Fruit fly (Drosophila melanogaster) whole organism, embryonic: Measurements from ENCODE around the gene Arc42.

Experiments used
- Ada2b ChIP-seq: fragments of 200-800 bp; sonication (Bioruptor generic); IDR thresholded peaks from 2 replicates; pipeline ENCODE4 v1.3.6; 2022; ENCODE audit warnings: missing biosample characterization, missing genetic modification characterization
- Aef1 ChIP-seq: fragments of 200-800 bp; sonication (Bioruptor generic); IDR thresholded peaks from 3 replicates; pipeline ENCODE4 v1.3.6; 2022; ENCODE audit warnings: missing biosample characterization, missing genetic modification characterization
- CG10565 ChIP-seq: fragments of 200-800 bp; sonication (Bioruptor generic); optimal IDR thresholded peaks from 3 replicates; lab custom pipeline; 2016; ENCODE audit warnings: missing biosample characterization, mild to moderate bottlenecking, missing genetic modification characterization
- CG10979 ChIP-seq: fragments of 200-800 bp; sonication (Bioruptor generic); optimal IDR thresholded peaks from 2 replicates; lab custom pipeline; 2018; ENCODE audit warnings: missing biosample characterization, mild to moderate bottlenecking, missing genetic modification characterization, moderate library complexity
- CG11247 ChIP-seq: fragments of 200-800 bp; sonication (Bioruptor generic); IDR thresholded peaks from 2 replicates; pipeline ENCODE4 v1.3.6; 2022; ENCODE audit warnings: missing biosample characterization, missing genetic modification characterization
- CG11398 ChIP-seq: fragments of 200-800 bp; sonication (Bioruptor generic); optimal IDR thresholded peaks from 2 replicates; lab custom pipeline; 2016; ENCODE audit warnings: missing biosample characterization, missing genetic modification characterization
- CG11456 ChIP-seq: fragments of 200-800 bp; sonication (Bioruptor generic); IDR thresholded peaks from 3 replicates; pipeline ENCODE4 v1.3.6; 2022; ENCODE audit warnings: missing biosample characterization, missing genetic modification characterization
- CG11504 ChIP-seq: fragments of 200-800 bp; sonication (Bioruptor generic); optimal IDR thresholded peaks from 3 replicates; lab custom pipeline; 2019; ENCODE audit warnings: missing biosample characterization, mild to moderate bottlenecking, missing genetic modification characterization, moderate library complexity
- CG11560 ChIP-seq: fragments of 200-800 bp; sonication (Bioruptor generic); IDR thresholded peaks from 3 replicates; pipeline ENCODE4 v1.3.6; 2022; ENCODE audit warnings: missing biosample characterization, missing genetic modification characterization
- CG12299 ChIP-seq: fragments of 200-800 bp; sonication (Bioruptor generic); optimal IDR thresholded peaks from 2 replicates; lab custom pipeline; 2018; ENCODE audit warnings: missing biosample characterization, mild to moderate bottlenecking, missing genetic modification characterization
- CG13296 ChIP-seq: fragments of 200-800 bp; sonication (Bioruptor generic); optimal IDR thresholded peaks from 3 replicates; lab custom pipeline; 2018; ENCODE audit warnings: missing biosample characterization, mild to moderate bottlenecking, missing genetic modification characterization
- CG14965 ChIP-seq: fragments of 200-800 bp; sonication (Bioruptor generic); optimal IDR thresholded peaks from 2 replicates; lab custom pipeline; 2016; ENCODE audit warnings: missing biosample characterization, missing genetic modification characterization, borderline replicate concordance
- CG17359 ChIP-seq: fragments of 200-800 bp; sonication (Bioruptor generic); optimal IDR thresholded peaks from 3 replicates; lab custom pipeline; 2018; ENCODE audit warnings: missing biosample characterization, mild to moderate bottlenecking, missing genetic modification characterization, moderate library complexity
- CG18599 ChIP-seq: fragments of 200-800 bp; sonication (Bioruptor generic); optimal IDR thresholded peaks from 3 replicates; lab custom pipeline; 2017; ENCODE audit warnings: missing biosample characterization, missing genetic modification characterization, mild to moderate bottlenecking, moderate library complexity, missing genetic modification reagents
- CG2129 ChIP-seq: fragments of 200-800 bp; sonication (Bioruptor generic); IDR thresholded peaks from 2 replicates; pipeline ENCODE4 v1.3.6; 2022; ENCODE audit warnings: missing biosample characterization, missing genetic modification characterization; ENCODE audit not compliant: partially characterized antibody
- CG3995 ChIP-seq: fragments of 200-800 bp; sonication (Bioruptor generic); optimal IDR thresholded peaks from 3 replicates; lab custom pipeline; 2016; ENCODE audit warnings: missing biosample characterization, missing genetic modification characterization
- CG6791 ChIP-seq: fragments of 200-800 bp; sonication (Bioruptor generic); IDR thresholded peaks from 3 replicates; pipeline ENCODE4 v1.3.6; 2022; ENCODE audit warnings: missing biosample characterization, missing genetic modification characterization; ENCODE audit not compliant: partially characterized antibody
- CG7271 ChIP-seq: fragments of 200-800 bp; sonication (Bioruptor generic); optimal IDR thresholded peaks from 2 replicates; lab custom pipeline; 2018; ENCODE audit warnings: missing biosample characterization, mild to moderate bottlenecking, missing genetic modification characterization, moderate library complexity
- Dip2 ChIP-seq: fragments of 200-800 bp; sonication (Bioruptor generic); IDR thresholded peaks from 2 replicates; pipeline ENCODE4 v1.3.6; 2022; ENCODE audit warnings: missing biosample characterization, missing genetic modification characterization
- HLH4C ChIP-seq: fragments of 200-800 bp; sonication (Bioruptor generic); IDR thresholded peaks from 3 replicates; pipeline ENCODE4 v1.3.6; 2022; ENCODE audit warnings: missing biosample characterization, missing genetic modification characterization; ENCODE audit not compliant: partially characterized antibody
- MTF-1 ChIP-seq: fragments of 200-800 bp; sonication (Bioruptor generic); optimal IDR thresholded peaks from 2 replicates; lab custom pipeline; 2018; ENCODE audit warnings: missing biosample characterization, mild to moderate bottlenecking, missing genetic modification characterization, borderline replicate concordance
- Myb ChIP-seq: fragments of 200-800 bp; sonication (Bioruptor generic); optimal IDR thresholded peaks from 2 replicates; lab custom pipeline; 2016; ENCODE audit warnings: missing biosample characterization, missing genetic modification characterization
- NC2β ChIP-seq: fragments of 200-800 bp; sonication (Bioruptor generic); optimal IDR thresholded peaks from 2 replicates; lab custom pipeline; 2016; ENCODE audit warnings: missing biosample characterization, missing genetic modification characterization
- NFAT ChIP-seq: fragments of 200-800 bp; sonication (Bioruptor generic); IDR thresholded peaks from 2 replicates; pipeline ENCODE4 v1.3.6; 2022; ENCODE audit warnings: missing biosample characterization, missing genetic modification characterization
- Nf-YB ChIP-seq: fragments of 200-800 bp; sonication (Bioruptor generic); optimal IDR thresholded peaks from 3 replicates; lab custom pipeline; 2019; ENCODE audit warnings: missing biosample characterization, mild to moderate bottlenecking, missing genetic modification characterization, moderate library complexity
- Nf-YC ChIP-seq: fragments of 200-800 bp; optimal IDR thresholded peaks from 3 replicates; lab custom pipeline; 2019; ENCODE audit warnings: missing biosample characterization, mild to moderate bottlenecking, missing genetic modification characterization, moderate library complexity
- Optix ChIP-seq: fragments of 200-800 bp; sonication (Bioruptor generic); IDR thresholded peaks from 3 replicates; pipeline ENCODE4 v1.3.6; 2022; ENCODE audit warnings: missing biosample characterization, missing genetic modification characterization
- Ptx1 ChIP-seq: fragments of 200-800 bp; sonication (Bioruptor generic); IDR thresholded peaks from 2 replicates; pipeline ENCODE4 v1.3.6; 2022; ENCODE audit warnings: missing biosample characterization, missing genetic modification characterization
- Rx ChIP-seq: fragments of 200-800 bp; sonication (Bioruptor generic); IDR thresholded peaks from 2 replicates; pipeline ENCODE4 v1.3.6; 2022; ENCODE audit warnings: missing biosample characterization, missing genetic modification characterization
- Taf1 ChIP-seq: fragments of 200-800 bp; sonication (Bioruptor generic); IDR thresholded peaks from 2 replicates; pipeline ENCODE4 v1.3.6; 2022; ENCODE audit warnings: missing biosample characterization, missing genetic modification characterization
- Tbp ChIP-seq: fragments of >200 bp; optimal IDR thresholded peaks from 2 replicates; lab custom pipeline; 2018; ENCODE audit warnings: missing biosample characterization, missing genetic modification characterization
- Xbp1 ChIP-seq: fragments of 200-800 bp; sonication (Bioruptor generic); optimal IDR thresholded peaks from 3 replicates; lab custom pipeline; 2016; ENCODE audit warnings: missing biosample characterization, mild to moderate bottlenecking, missing genetic modification characterization
- al ChIP-seq: fragments of 200-800 bp; sonication (Bioruptor generic); IDR thresholded peaks from 2 replicates; pipeline ENCODE4 v1.3.6; 2022; ENCODE audit warnings: missing biosample characterization, missing genetic modification characterization
- br ChIP-seq: fragments of >200 bp; optimal IDR thresholded peaks from 2 replicates; lab custom pipeline; 2017
- btn ChIP-seq: fragments of 200-800 bp; sonication (Bioruptor generic); optimal IDR thresholded peaks from 2 replicates; lab custom pipeline; 2016; ENCODE audit warnings: missing biosample characterization, missing genetic modification characterization
- cato ChIP-seq: fragments of 200-800 bp; sonication (Bioruptor generic); optimal IDR thresholded peaks from 2 replicates; lab custom pipeline; 2016; ENCODE audit warnings: missing biosample characterization, missing genetic modification characterization, borderline replicate concordance
- ci ChIP-seq: fragments of 200-800 bp; sonication (Bioruptor generic); IDR thresholded peaks from 3 replicates; pipeline ENCODE4 v1.3.6; 2022; ENCODE audit warnings: missing biosample characterization, missing genetic modification characterization
- corto ChIP-seq: fragments of 200-800 bp; sonication (Bioruptor generic); optimal IDR thresholded peaks from 2 replicates; lab custom pipeline; 2016; ENCODE audit warnings: missing biosample characterization, mild to moderate bottlenecking, missing genetic modification characterization, moderate library complexity
- crp ChIP-seq, 2 experiments: fragments of 200-800 bp; sonication (Bioruptor generic); optimal IDR thresholded peaks; 2 replicates in 1 of 2; 3 replicates in 1 of 2; lab custom pipeline; 2017; ENCODE audit warnings: missing biosample characterization in 2 of 2, missing genetic modification characterization in 2 of 2, mild to moderate bottlenecking in 1 of 2, moderate library complexity in 1 of 2
- dmrt11E ChIP-seq: fragments of 200-800 bp; sonication (Bioruptor generic); optimal IDR thresholded peaks from 3 replicates; lab custom pipeline; 2018; ENCODE audit warnings: missing biosample characterization, mild to moderate bottlenecking, missing genetic modification characterization, moderate library complexity
- eve ChIP-seq, 2 experiments: fragments of >200 bp; optimal IDR thresholded peaks; 2 replicates each; lab custom pipeline; 2017; ENCODE audit warnings: missing biosample characterization in 2 of 2, missing genetic modification characterization in 2 of 2
- fd3F ChIP-seq: fragments of 200-800 bp; sonication (Bioruptor generic); optimal IDR thresholded peaks from 2 replicates; lab custom pipeline; 2018; ENCODE audit warnings: missing biosample characterization, mild to moderate bottlenecking, missing genetic modification characterization, moderate library complexity
- fu2 ChIP-seq: fragments of 200-800 bp; sonication (Bioruptor generic); optimal IDR thresholded peaks from 2 replicates; lab custom pipeline; 2016; ENCODE audit warnings: missing biosample characterization, missing genetic modification characterization
- gce ChIP-seq: fragments of 200-800 bp; sonication (Bioruptor generic); IDR thresholded peaks from 3 replicates; pipeline ENCODE4 v1.3.6; 2022; ENCODE audit warnings: missing biosample characterization, missing genetic modification characterization
- hkb ChIP-seq, 2 experiments: fragments of 200-800 bp in 1 of 2; fragments of >200 bp in 1 of 2; sonication (Bioruptor generic) in 1 of 2; IDR thresholded peaks in 1 of 2; optimal IDR thresholded peaks in 1 of 2; 2 replicates each; pipeline versions ENCODE4 v1.3.6 to Lab custom; 2017 to 2022; ENCODE audit warnings: missing biosample characterization in 1 of 2, missing genetic modification characterization in 1 of 2
- sens ChIP-seq: fragments of 200-800 bp; sonication (Bioruptor generic); peaks from one replicate; lab custom pipeline; 2016; ENCODE audit warnings: missing biosample characterization, missing genetic modification characterization
- sim ChIP-seq: fragments of 200-800 bp; sonication (Bioruptor generic); IDR thresholded peaks from 2 replicates; pipeline ENCODE4 v1.3.6; 2022; ENCODE audit warnings: missing biosample characterization, missing genetic modification characterization
- tna ChIP-seq: fragments of 200-800 bp; sonication (Bioruptor generic); IDR thresholded peaks from 2 replicates; pipeline ENCODE4 v1.3.6; 2022; ENCODE audit warnings: missing biosample characterization, missing genetic modification characterization; ENCODE audit not compliant: partially characterized antibody
- ttk ChIP-seq: fragments of 200-800 bp; sonication (Bioruptor generic); IDR thresholded peaks from 2 replicates; pipeline ENCODE4 v2.1.2; 2022; ENCODE audit warnings: missing biosample characterization, missing genetic modification characterization
- usp ChIP-seq: fragments of >200 bp; optimal IDR thresholded peaks from 2 replicates; lab custom pipeline; 2017; ENCODE audit warnings: missing biosample characterization, missing genetic modification characterization
- zfh1 ChIP-seq: fragments of 200-800 bp; sonication (Bioruptor generic); IDR thresholded peaks from 3 replicates; pipeline ENCODE4 v1.3.6; 2022; ENCODE audit warnings: missing biosample characterization, missing genetic modification characterization

The Arc42 gene

DNA sequence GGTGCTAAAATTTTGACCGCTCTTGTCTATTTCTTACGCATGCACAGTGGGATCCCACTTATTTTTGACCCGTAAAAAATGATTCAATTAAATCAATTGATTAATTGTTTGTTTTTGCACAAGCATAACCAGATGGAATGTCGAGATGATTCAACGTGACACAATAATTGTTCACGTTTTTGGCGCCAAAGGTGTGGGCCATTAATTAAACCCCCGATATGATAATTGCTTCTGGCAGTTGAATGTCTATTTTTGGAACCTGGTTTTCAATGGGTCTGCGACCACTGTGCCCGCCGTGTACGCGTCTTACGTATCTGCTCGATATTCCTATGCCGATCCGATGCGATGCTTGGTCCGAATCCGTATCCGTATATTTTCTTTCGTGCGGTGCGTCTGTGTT, 14.5 kb downstream of the Arc42 start (continued):
- TF ChIP-seq NFAT (GFP tag; lab: Robert Waterston, UW) (peak; percentile 55; the same call in 1 of the 2 replicates), CG7271 (tag; lab: Kevin White, UChicago) (peak; percentile 9), Optix (GFP tag; lab: Robert Waterston, UW) (peak; percentile 71), Myb (peak; percentile 49), ci (peak; percentile 81), Ada2b (GFP tag; lab: Robert Waterston, UW) (peak; percentile 67), corto (GFP tag; lab: Kevin White, UChicago) (no peak), sim (GFP tag; lab: Robert Waterston, UW) (no peak), MTF-1 (peak; percentile 51), hkb (optimal IDR thresholded peaks at IDR 0.05; lab: Kevin White, UChicago) (no peak), hkb (GFP tag; IDR thresholded peaks at IDR 0.05; lab: Robert Waterston, UW) (peak; percentile 74), fd3F (GFP tag; lab: Kevin White, UChicago) (peak; percentile 56), Tbp (no peak), zfh1 (GFP tag; lab: Robert Waterston, UW) (peak; percentile 82), CG10565 (GFP tag; lab: Kevin White, UChicago) (no peak), tna (GFP tag; lab: Robert Waterston, UW) (no peak), CG11398 (GFP tag; lab: Kevin White, UChicago) (peak; percentile 41), Rx (peak; percentile 53), HLH4C (peak; percentile 40; the same call in 1 of the 3 replicates), CG2129 (no peak), Nf-YB (GFP tag; lab: Kevin White, UChicago) (no peak), Aef1 (GFP tag; lab: Robert Waterston, UW) (peak; percentile 73; the same call in 2 of the 3 replicates), CG11504 (tag; lab: Kevin White, UChicago) (peak; percentile 78), cato (GFP tag; lab: Kevin White, UChicago) (peak; percentile 36), Dip2 (GFP tag; lab: Robert Waterston, UW) (no peak), crp (GFP tag; optimal IDR thresholded peaks at IDR 0.05; lab: Kevin White, UChicago) (no peak), btn (GFP tag; lab: Kevin White, UChicago) (peak; percentile 51), NC2β (GFP tag; lab: Kevin White, UChicago) (peak; percentile 73), dmrt11E (tag; lab: Kevin White, UChicago) (peak; percentile 60), CG14965 (GFP tag; lab: Kevin White, UChicago) (no peak), CG3995 (no peak), fu2 (GFP tag; lab: Kevin White, UChicago) (peak; percentile 18), CG12299 (tag; lab: Kevin White, UChicago) (peak; percentile 36), Xbp1 (peak; percentile 69), CG13296 (GFP tag; lab: Kevin White, UChicago) (peak; percentile 62), CG11456 (peak; percentile 82), Ptx1 (GFP tag; lab: Robert Waterston, UW) (peak; percentile 87), CG11247 (peak; percentile 65), gce (GFP tag; lab: Robert Waterston, UW) (peak; percentile 69; the same call in 2 of the 3 replicates), Taf1 (GFP tag; lab: Robert Waterston, UW) (no peak; the same call in 1 of the 2 replicates), ttk (GFP tag; lab: Robert Waterston, UW) (peak; percentile 63), Nf-YC (tag; lab: Kevin White, UChicago) (peak; percentile 53), CG10979 (peak; percentile 67), CG11560 (tag; lab: Robert Waterston, UW) (peak; percentile 55; the same call in 2 of the 3 replicates), al (GFP tag; lab: Robert Waterston, UW) (peak; percentile 76), CG17359 (tag; lab: Kevin White, UChicago) (peak; percentile 69), CG18599 (GFP tag; lab: Kevin White, UChicago) (peak; percentile 78), eve (GFP tag; optimal IDR thresholded peaks at IDR 0.05; lab: Kevin White, UChicago) (no peak), sens (GFP tag; lab: Kevin White, UChicago) (peak; percentile 96), br (no peak), usp (GFP tag; lab: Kevin White, UChicago) (no peak), CG6791 (GFP tag; lab: Robert Waterston, UW) (no peak)
